Worm (Caenorhabditis elegans) whole organism, young adult: ENCODE data around the gene Y69A2AR.31.

Experiments used
- B0019.2 ChIP-seq: fragments of 200-800 bp; sonication (Bioruptor generic); conservative IDR thresholded peaks from 2 replicates; pipeline ENCODE4 v1.3.6; 2022; ENCODE audit warnings: missing genetic modification reagents, missing genetic modification characterization, missing compliant biosample characterization
- C06A6.2 ChIP-seq: fragments of 200-800 bp; sonication (Bioruptor generic); conservative IDR thresholded peaks from 2 replicates; pipeline ENCODE4 v1.3.6; 2022; ENCODE audit warnings: missing genetic modification characterization, missing compliant biosample characterization
- D2030.7 ChIP-seq: fragments of 200-800 bp; sonication (Bioruptor generic); IDR thresholded peaks from 2 replicates; pipeline ENCODE4 v1.3.6; 2022; ENCODE audit warnings: missing genetic modification reagents, missing genetic modification characterization, missing compliant biosample characterization
- K11D2.4 ChIP-seq: fragments of 200-800 bp; sonication (Bioruptor generic); IDR thresholded peaks from 2 replicates; pipeline ENCODE4 v1.3.6; 2022; ENCODE audit warnings: missing genetic modification reagents, missing genetic modification characterization, missing compliant biosample characterization
- T07F8.4 ChIP-seq: sonication (generic microtip); optimal IDR thresholded peaks from 2 replicates; lab custom pipeline; 2016; ENCODE audit warnings: mild to moderate bottlenecking, missing genetic modification characterization, moderate library complexity, missing compliant biosample characterization
- T26A5.8 ChIP-seq: sonication (generic microtip); optimal IDR thresholded peaks from 2 replicates; lab custom pipeline; 2016; ENCODE audit warnings: missing genetic modification characterization, missing compliant biosample characterization
- Y53F4B.3 ChIP-seq: fragments of 200-800 bp; sonication (Bioruptor generic); IDR thresholded peaks from 2 replicates; pipeline ENCODE4 v1.3.6; 2022; ENCODE audit warnings: missing genetic modification reagents, missing genetic modification characterization, missing compliant biosample characterization
- Y79H2A.3 ChIP-seq: fragments of 200-800 bp; sonication (Bioruptor generic); conservative IDR thresholded peaks from 2 replicates; pipeline ENCODE4 v1.3.6; 2022; ENCODE audit warnings: missing genetic modification reagents, missing genetic modification characterization, missing compliant biosample characterization
- ZK185.1 ChIP-seq: sonication (generic microtip); optimal IDR thresholded peaks from 2 replicates; lab custom pipeline; 2016; ENCODE audit warnings: mild to moderate bottlenecking, missing genetic modification characterization, missing compliant biosample characterization; ENCODE audit not compliant: poor library complexity, severe bottlenecking
- akir-1 ChIP-seq: fragments of 200-800 bp; sonication (Bioruptor generic); optimal IDR thresholded peaks from 2 replicates; lab custom pipeline; 2018; ENCODE audit warnings: mild to moderate bottlenecking, missing genetic modification characterization, moderate library complexity, missing compliant biosample characterization
- ama-1 ChIP-seq, 3 experiments: fragments of 150-350 bp in 1 of 3; sonication (generic microtip) in 2 of 3; optimal IDR thresholded peaks; 2 replicates each; lab custom pipeline; 2014 to 2018; ENCODE audit warnings: missing biosample characterization in 2 of 3, missing genetic modification characterization in 2 of 3, missing genetic modification reagents in 2 of 3
- atf-7 ChIP-seq: sonication (generic microtip); optimal IDR thresholded peaks from 2 replicates; lab custom pipeline; 2017; ENCODE audit warnings: mild to moderate bottlenecking, missing genetic modification characterization, missing compliant biosample characterization
- ccch-3 ChIP-seq: fragments of 200-800 bp; sonication (Bioruptor generic); optimal IDR thresholded peaks from 2 replicates; lab custom pipeline; 2018; ENCODE audit warnings: mild to moderate bottlenecking, missing genetic modification characterization, missing compliant biosample characterization
- cebp-1 ChIP-seq, 2 experiments: fragments of 200-800 bp in 1 of 2; sonication (Bioruptor generic) in 1 of 2; sonication (generic microtip) in 1 of 2; IDR thresholded peaks in 1 of 2; optimal IDR thresholded peaks in 1 of 2; 2 replicates each; pipeline versions ENCODE4 v1.3.6 to Lab custom; 2017 to 2022; ENCODE audit warnings: missing compliant biosample characterization in 2 of 2, missing genetic modification characterization in 2 of 2, mild to moderate bottlenecking in 1 of 2, missing genetic modification reagents in 1 of 2, moderate library complexity in 1 of 2
- ceh-91 ChIP-seq: fragments of 200-800 bp; sonication (Bioruptor generic); IDR thresholded peaks from 2 replicates; pipeline ENCODE4 v1.3.6; 2022; ENCODE audit warnings: missing genetic modification reagents, missing genetic modification characterization, missing compliant biosample characterization
- chd-7 ChIP-seq: sonication (generic microtip); optimal IDR thresholded peaks from 2 replicates; lab custom pipeline; 2016; ENCODE audit warnings: mild to moderate bottlenecking, missing genetic modification characterization, moderate library complexity, missing compliant biosample characterization
- hsf-1 ChIP-seq: fragments of 200-800 bp; sonication (Bioruptor generic); IDR thresholded peaks from 2 replicates; pipeline ENCODE4 v1.3.6; 2022; ENCODE audit warnings: missing genetic modification reagents, missing genetic modification characterization, missing compliant biosample characterization
- let-526 ChIP-seq: fragments of 200-800 bp; sonication (Bioruptor generic); IDR thresholded peaks from 2 replicates; pipeline ENCODE4 v1.3.6; 2022; ENCODE audit warnings: missing genetic modification reagents, missing genetic modification characterization, missing compliant biosample characterization
- let-607 ChIP-seq, 2 experiments: fragments of 200-800 bp in 1 of 2; sonication (Bioruptor generic) in 1 of 2; sonication (generic microtip) in 1 of 2; optimal IDR thresholded peaks; 2 replicates each; lab custom pipeline; 2016 to 2018; ENCODE audit warnings: mild to moderate bottlenecking in 2 of 2, missing compliant biosample characterization in 2 of 2, missing genetic modification characterization in 2 of 2, moderate library complexity in 2 of 2, missing genotype in 1 of 2
- lin-26 ChIP-seq: fragments of 200-800 bp; sonication (Bioruptor generic); IDR thresholded peaks from 2 replicates; pipeline ENCODE4 v1.3.6; 2022; ENCODE audit warnings: missing genetic modification reagents, missing genetic modification characterization, missing compliant biosample characterization
- lin-54 ChIP-seq: fragments of 200-800 bp; sonication (Bioruptor generic); optimal IDR thresholded peaks from 2 replicates; lab custom pipeline; 2018; ENCODE audit warnings: mild to moderate bottlenecking, missing genetic modification characterization, missing compliant biosample characterization
- lsl-1 ChIP-seq: fragments of 200-800 bp; sonication (Bioruptor generic); optimal IDR thresholded peaks from 2 replicates; lab custom pipeline; 2018; ENCODE audit warnings: mild to moderate bottlenecking, missing genetic modification characterization, moderate library complexity, missing compliant biosample characterization
- madf-10 ChIP-seq: sonication (generic microtip); optimal IDR thresholded peaks from 2 replicates; lab custom pipeline; 2016; ENCODE audit warnings: mild to moderate bottlenecking, missing genetic modification characterization, missing compliant biosample characterization
- madf-8 ChIP-seq: fragments of 200-800 bp; sonication (Bioruptor generic); conservative IDR thresholded peaks from 2 replicates; pipeline ENCODE4 v1.3.6; 2022; ENCODE audit warnings: missing genetic modification reagents, missing genetic modification characterization, missing compliant biosample characterization
- mcd-1 ChIP-seq: fragments of 200-800 bp; sonication (Bioruptor generic); IDR thresholded peaks from 2 replicates; pipeline ENCODE4 v1.3.6; 2022; ENCODE audit warnings: missing genetic modification reagents, missing genetic modification characterization, missing compliant biosample characterization
- nhr-80 ChIP-seq: sonication (generic microtip); optimal IDR thresholded peaks from 2 replicates; lab custom pipeline; 2016; ENCODE audit warnings: missing genetic modification characterization, missing compliant biosample characterization
- pbrm-1 ChIP-seq: fragments of 200-800 bp; sonication (Bioruptor generic); IDR thresholded peaks from 2 replicates; pipeline ENCODE4 v1.3.6; 2022; ENCODE audit warnings: missing genetic modification reagents, missing genetic modification characterization, missing compliant biosample characterization
- rpc-1 ChIP-seq, 2 experiments: fragments of 150-350 bp in 1 of 2; sonication (generic microtip) in 1 of 2; optimal IDR thresholded peaks; 2 replicates each; lab custom pipeline; 2014 to 2018; ENCODE audit warnings: missing biosample characterization in 1 of 2, missing genetic modification characterization in 1 of 2, missing genetic modification reagents in 1 of 2, missing genotype in 1 of 2
- snpc-3.4 ChIP-seq: sonication (generic microtip); optimal IDR thresholded peaks from 2 replicates; lab custom pipeline; 2017; ENCODE audit warnings: missing genetic modification characterization, mild to moderate bottlenecking, missing compliant biosample characterization, antibody characterized with exemption, moderate library complexity, missing genotype, missing genetic modification reagents
- snpc-4 ChIP-seq, 5 experiments: fragments of 150-350 bp in 1 of 5; sonication (generic microtip) in 4 of 5; optimal IDR thresholded peaks; 2 replicates each; lab custom pipeline; 2014 to 2018; ENCODE audit warnings: missing genetic modification characterization in 5 of 5, missing biosample characterization in 3 of 5, antibody characterized with exemption in 2 of 5, mild to moderate bottlenecking in 2 of 5, missing compliant biosample characterization in 2 of 5, missing genotype in 2 of 5, moderate library complexity in 2 of 5, missing genetic modification reagents in 1 of 5
- sptf-2 ChIP-seq: fragments of 200-800 bp; sonication (Bioruptor generic); optimal IDR thresholded peaks from 2 replicates; lab custom pipeline; 2018; ENCODE audit warnings: mild to moderate bottlenecking, missing genetic modification characterization, missing compliant biosample characterization
- tbp1 ChIP-seq: fragments of 200-800 bp; sonication (Bioruptor generic); optimal IDR thresholded peaks from 2 replicates; lab custom pipeline; 2018; ENCODE audit warnings: mild to moderate bottlenecking, missing genetic modification characterization, missing compliant biosample characterization
- xnd-1 ChIP-seq: sonication (generic microtip); optimal IDR thresholded peaks from 2 replicates; lab custom pipeline; 2016; ENCODE audit warnings: missing genotype, missing genetic modification reagents, missing genetic modification characterization, missing compliant biosample characterization
- zfh-2 ChIP-seq: fragments of 200-800 bp; sonication (Bioruptor generic); conservative IDR thresholded peaks from 2 replicates; pipeline ENCODE4 v1.3.6; 2022; ENCODE audit warnings: missing genetic modification reagents, missing genetic modification characterization, missing compliant biosample characterization
- zim-3 ChIP-seq: sonication (generic microtip); optimal IDR thresholded peaks from 2 replicates; lab custom pipeline; 2017; ENCODE audit warnings: mild to moderate bottlenecking, missing genetic modification characterization, moderate library complexity, missing compliant biosample characterization
- ztf-26 ChIP-seq: sonication (generic microtip); optimal IDR thresholded peaks from 2 replicates; lab custom pipeline; 2017; ENCODE audit warnings: missing genetic modification characterization, missing compliant biosample characterization
- ztf-3 ChIP-seq: fragments of 200-800 bp; sonication (Bioruptor generic); optimal IDR thresholded peaks from 2 replicates; lab custom pipeline; 2018; ENCODE audit warnings: mild to moderate bottlenecking, missing genetic modification characterization, missing compliant biosample characterization

Gene Y69A2AR.31

ce11 chrIV:2712935-2713334 lies 49.1 kb upstream of the Y69A2AR.31 start, which contains the start of gene Y94H6A.12 (continued):
- TF ChIP-seq cebp-1 (GFP tag; IDR thresholded peaks at IDR 0.05; lab: Robert Waterston, UW) (no peak), cebp-1 (tag; optimal IDR thresholded peaks at IDR 0.05; lab: Kevin White, UChicago) (no peak), lin-26 (GFP tag; lab: Robert Waterston, UW) (no peak), B0019.2 (GFP tag; lab: Robert Waterston, UW) (no peak), sptf-2 (GFP tag; lab: Kevin White, UChicago) (no peak), lsl-1 (GFP tag; lab: Kevin White, UChicago) (no peak), pbrm-1 (GFP tag; lab: Robert Waterston, UW) (no peak)

- no peak for TF ChIP-seq K11D2.4 (GFP tag; lab: Robert Waterston, UW)
- TF ChIP-seq let-526 (GFP tag; lab: Robert Waterston, UW) = no peak
- TF ChIP-seq cebp-1 (GFP tag; IDR thresholded peaks at IDR 0.05; lab: Robert Waterston, UW) = peak; percentile 97
- TF ChIP-seq cebp-1 (tag; optimal IDR thresholded peaks at IDR 0.05; lab: Kevin White, UChicago) = peak; percentile 96
- TF ChIP-seq rpc-1 (optimal IDR thresholded peaks at IDR 0.05; lab: Kevin White, UChicago) = peak; percentile 12
- TF ChIP-seq rpc-1 (tag; optimal IDR thresholded peaks at IDR 0.05; lab: Kevin White, UChicago) = no peak
- TF ChIP-seq madf-10 (tag; lab: Kevin White, UChicago) = peak; percentile 20
- peak; percentile 91 for TF ChIP-seq hsf-1
- peak in 1 of 2 experiments; percentile 38 for TF ChIP-seq let-607 (tag; optimal IDR thresholded peaks at IDR 0.05; lab: Kevin White, UChicago)
- TF ChIP-seq C06A6.2 (GFP tag; lab: Robert Waterston, UW) = no peak
- no peak for TF ChIP-seq T07F8.4 (tag; lab: Kevin White, UChicago)
- TF ChIP-seq madf-8 = no peak
- peak; percentile 24 for TF ChIP-seq tbp1
- no peak for TF ChIP-seq ceh-91 (GFP tag; lab: Robert Waterston, UW)
- no peak for TF ChIP-seq akir-1
- no peak for TF ChIP-seq Y79H2A.3 (GFP tag; lab: Robert Waterston, UW)
- peak; percentile 15 for TF ChIP-seq nhr-80
- no peak for TF ChIP-seq ccch-3 (GFP tag; lab: Kevin White, UChicago)
- TF ChIP-seq xnd-1 (tag; lab: Kevin White, UChicago) = no peak
- TF ChIP-seq mcd-1 (GFP tag; lab: Robert Waterston, UW) = peak; percentile 68
- no peak for TF ChIP-seq zfh-2 (GFP tag; lab: Robert Waterston, UW)
- peak; percentile 17 for TF ChIP-seq ztf-3 (GFP tag; lab: Kevin White, UChicago)
- TF ChIP-seq lin-54 (GFP tag; lab: Kevin White, UChicago) = peak; percentile 2
- no peak for TF ChIP-seq snpc-4 (GFP tag; optimal IDR thresholded peaks at IDR 0.05; lab: Kevin White, UChicago)
- peak in 1 of 4 experiments; percentile 5 for TF ChIP-seq snpc-4 (tag; optimal IDR thresholded peaks at IDR 0.05; lab: Kevin White, UChicago)
These were observed 47.4 kb upstream of the Y69A2AR.31 start for ce11 chrIV:2711122-2711669.

- TF ChIP-seq D2030.7 (GFP tag; lab: Robert Waterston, UW) = 0 out of 2 replicates have a peak, but pooled peaks have one; percentile 14
- TF ChIP-seq atf-7 (tag; lab: Kevin White, UChicago) = peak; percentile 24
- TF ChIP-seq ztf-26 (tag; lab: Kevin White, UChicago) = peak; percentile 19
- peak; percentile 12 for TF ChIP-seq chd-7
- peak; percentile 34 for TF ChIP-seq ZK185.1
- TF ChIP-seq snpc-3.4 (tag; lab: Kevin White, UChicago) = no peak
- TF ChIP-seq Y53F4B.3 (GFP tag; lab: Robert Waterston, UW) = no peak
- peak; percentile 28 for TF ChIP-seq T26A5.8
- peak; percentile 67 for TF ChIP-seq ama-1 (optimal IDR thresholded peaks at IDR 0.05; lab: Kevin White, UChicago)
- TF ChIP-seq ama-1 (GFP tag; optimal IDR thresholded peaks at IDR 0.05; lab: Kevin White, UChicago) = no peak
- TF ChIP-seq zim-3 (tag; lab: Kevin White, UChicago) = peak; percentile 24
These were observed 46.6 kb upstream of the Y69A2AR.31 start, which contains the start of gene Y94H6A.10 for ce11 chrIV:2710203-2710935. Gene Y94H6A.10, minus strand, starts transcription at chrIV:2710666.
